Fruit fly (Drosophila melanogaster) whole organism, embryonic: ENCODE data around the gene dhd.
A peak's percentile ranks its signal among the peaks of the same experiment; 100 is the strongest.

Source experiments
- Bgb ChIP-seq: fragments of 200-800 bp; sonication (Bioruptor generic); IDR thresholded peaks from 2 replicates; pipeline ENCODE4 v1.3.6; 2022; ENCODE audit warnings: missing biosample characterization, missing genetic modification characterization; ENCODE audit not compliant: partially characterized antibody
- CG11085 ChIP-seq: fragments of 200-800 bp; sonication (Bioruptor generic); IDR thresholded peaks from 2 replicates; pipeline ENCODE4 v1.3.6; 2022; ENCODE audit warnings: missing biosample characterization, missing genetic modification characterization
- CG13287 ChIP-seq: fragments of 200-800 bp; sonication (Bioruptor generic); IDR thresholded peaks from 2 replicates; pipeline ENCODE4 v1.3.6; 2022; ENCODE audit warnings: missing biosample characterization, missing genetic modification characterization; ENCODE audit not compliant: partially characterized antibody
- CG13424 ChIP-seq: fragments of 200-800 bp; sonication (Bioruptor generic); optimal IDR thresholded peaks from 2 replicates; lab custom pipeline; 2019; ENCODE audit warnings: missing biosample characterization, mild to moderate bottlenecking, missing genetic modification characterization, moderate library complexity
- CG14860 ChIP-seq: fragments of 200-800 bp; sonication (Bioruptor generic); IDR thresholded peaks from 3 replicates; pipeline ENCODE4 v1.3.6; 2022; ENCODE audit warnings: missing biosample characterization, missing genetic modification characterization; ENCODE audit not compliant: partially characterized antibody
- CG15073 ChIP-seq: fragments of 200-800 bp; sonication (Bioruptor generic); optimal IDR thresholded peaks from 2 replicates; lab custom pipeline; 2016; ENCODE audit warnings: missing biosample characterization, missing genetic modification characterization
- CG17361 ChIP-seq: fragments of 200-800 bp; sonication (Bioruptor generic); IDR thresholded peaks from 3 replicates; pipeline ENCODE4 v1.3.6; 2022; ENCODE audit warnings: missing biosample characterization, missing genetic modification characterization
- CG2202 ChIP-seq: fragments of 200-800 bp; sonication (Bioruptor generic); optimal IDR thresholded peaks from 2 replicates; lab custom pipeline; 2018; ENCODE audit warnings: missing biosample characterization, mild to moderate bottlenecking, missing genetic modification characterization
- CG3065 ChIP-seq: fragments of 200-800 bp; sonication (Bioruptor generic); optimal IDR thresholded peaks from 2 replicates; lab custom pipeline; 2016; ENCODE audit warnings: missing biosample characterization, missing genetic modification characterization
- CG32772 ChIP-seq: fragments of 200-800 bp; sonication (Bioruptor generic); IDR thresholded peaks from 2 replicates; pipeline ENCODE4 v1.3.6; 2022; ENCODE audit warnings: missing biosample characterization, missing genetic modification characterization
- CG33213 ChIP-seq: fragments of 200-800 bp; sonication (Bioruptor generic); optimal IDR thresholded peaks from 3 replicates; lab custom pipeline; 2016; ENCODE audit warnings: missing biosample characterization, missing genetic modification characterization
- CG3847 ChIP-seq: fragments of 200-800 bp; sonication (Bioruptor generic); IDR thresholded peaks from 2 replicates; pipeline ENCODE4 v1.3.6; 2022; ENCODE audit warnings: missing biosample characterization, missing genetic modification characterization
- CG43689 ChIP-seq: fragments of 200-800 bp; sonication (Bioruptor generic); IDR thresholded peaks from 2 replicates; pipeline ENCODE4 v1.3.6; 2022; ENCODE audit warnings: missing biosample characterization, missing genetic modification characterization
- CG8290 ChIP-seq, 3 experiments: fragments of 200-800 bp; sonication (Bioruptor generic); optimal IDR thresholded peaks; 2 replicates each; lab custom pipeline; 2016 to 2019; ENCODE audit warnings: missing biosample characterization in 3 of 3, missing genetic modification characterization in 3 of 3, mild to moderate bottlenecking in 2 of 3, moderate library complexity in 1 of 3
- CTCF ChIP-seq: fragments of 200-800 bp; sonication (Bioruptor generic); optimal IDR thresholded peaks from 2 replicates; lab custom pipeline; 2017; ENCODE audit warnings: missing biosample characterization, mild to moderate bottlenecking, missing genetic modification characterization, moderate library complexity
- CoRest ChIP-seq: fragments of 200-800 bp; sonication (Bioruptor generic); optimal IDR thresholded peaks from 3 replicates; lab custom pipeline; 2018; ENCODE audit warnings: missing biosample characterization, mild to moderate bottlenecking, missing genetic modification characterization, moderate library complexity
- CrebB ChIP-seq: fragments of 200-800 bp; sonication (Bioruptor generic); optimal IDR thresholded peaks from 3 replicates; lab custom pipeline; 2018; ENCODE audit warnings: missing biosample characterization, mild to moderate bottlenecking, missing genetic modification characterization
- D19A ChIP-seq: fragments of 200-800 bp; optimal IDR thresholded peaks from 3 replicates; lab custom pipeline; 2019; ENCODE audit warnings: missing biosample characterization, mild to moderate bottlenecking, missing genetic modification characterization, moderate library complexity
- D19B ChIP-seq: fragments of 200-800 bp; sonication (Bioruptor generic); optimal IDR thresholded peaks from 2 replicates; lab custom pipeline; 2017; ENCODE audit warnings: missing biosample characterization, mild to moderate bottlenecking, missing genetic modification characterization
- Dad ChIP-seq: fragments of 200-800 bp; sonication (Bioruptor generic); optimal IDR thresholded peaks from 3 replicates; lab custom pipeline; 2016; ENCODE audit warnings: missing biosample characterization, missing genetic modification characterization
- Deaf1 ChIP-seq: fragments of 200-800 bp; optimal IDR thresholded peaks from 3 replicates; lab custom pipeline; 2019; ENCODE audit warnings: missing biosample characterization, mild to moderate bottlenecking, missing genetic modification characterization, moderate library complexity
- Dll ChIP-seq: fragments of 200-800 bp; sonication (Bioruptor generic); IDR thresholded peaks from 4 replicates; pipeline ENCODE4 v1.3.6; 2022; ENCODE audit warnings: missing biosample characterization, missing genetic modification characterization; ENCODE audit not compliant: partially characterized antibody
- Ets97D ChIP-seq: fragments of 200-800 bp; sonication (Bioruptor generic); optimal IDR thresholded peaks from 3 replicates; lab custom pipeline; 2016; ENCODE audit warnings: missing biosample characterization, missing genetic modification characterization
- HLH4C ChIP-seq: fragments of 200-800 bp; sonication (Bioruptor generic); IDR thresholded peaks from 3 replicates; pipeline ENCODE4 v1.3.6; 2022; ENCODE audit warnings: missing biosample characterization, missing genetic modification characterization; ENCODE audit not compliant: partially characterized antibody
- MBD-R2 ChIP-seq: fragments of 200-800 bp; sonication (Bioruptor generic); IDR thresholded peaks from 2 replicates; pipeline ENCODE4 v1.3.6; 2022; ENCODE audit warnings: missing biosample characterization, missing genetic modification characterization
- MESR4 ChIP-seq: fragments of 200-800 bp; sonication (Bioruptor generic); optimal IDR thresholded peaks from 2 replicates; lab custom pipeline; 2018; ENCODE audit warnings: missing biosample characterization, mild to moderate bottlenecking, missing genetic modification characterization, moderate library complexity
- Med ChIP-seq: fragments of 200-800 bp; sonication (Bioruptor generic); peaks from one replicate; lab custom pipeline; 2016; ENCODE audit warnings: missing biosample characterization, missing genetic modification characterization, mild to moderate bottlenecking, inconsistent platforms, moderate library complexity
- Mes4 ChIP-seq: fragments of 200-800 bp; sonication (Bioruptor generic); optimal IDR thresholded peaks from 2 replicates; lab custom pipeline; 2016; ENCODE audit warnings: missing biosample characterization, missing genetic modification characterization
- Myb ChIP-seq: fragments of 200-800 bp; sonication (Bioruptor generic); optimal IDR thresholded peaks from 2 replicates; lab custom pipeline; 2016; ENCODE audit warnings: missing biosample characterization, missing genetic modification characterization
- PHDP ChIP-seq: fragments of 200-800 bp; sonication (Bioruptor generic); optimal IDR thresholded peaks from 3 replicates; lab custom pipeline; 2018; ENCODE audit warnings: missing biosample characterization, mild to moderate bottlenecking, missing genetic modification characterization, moderate library complexity
- Pdp1 ChIP-seq, 2 experiments: fragments of 200-800 bp; sonication (Bioruptor generic); optimal IDR thresholded peaks; 3 replicates each; lab custom pipeline; 2016; ENCODE audit warnings: missing biosample characterization in 2 of 2, missing genetic modification characterization in 2 of 2, mild to moderate bottlenecking in 1 of 2, moderate library complexity in 1 of 2
- Sry-δ ChIP-seq: fragments of 200-800 bp; sonication (Bioruptor generic); optimal IDR thresholded peaks from 2 replicates; lab custom pipeline; 2016; ENCODE audit warnings: missing biosample characterization, missing genetic modification characterization
- ac ChIP-seq: fragments of 200-800 bp; sonication (Bioruptor generic); optimal IDR thresholded peaks from 3 replicates; lab custom pipeline; 2017; ENCODE audit warnings: missing biosample characterization, mild to moderate bottlenecking, missing genetic modification characterization
- al ChIP-seq: fragments of 200-800 bp; sonication (Bioruptor generic); IDR thresholded peaks from 2 replicates; pipeline ENCODE4 v1.3.6; 2022; ENCODE audit warnings: missing biosample characterization, missing genetic modification characterization
- amos ChIP-seq: fragments of 200-800 bp; sonication (Bioruptor generic); IDR thresholded peaks from 2 replicates; pipeline ENCODE4 v1.3.6; 2022; ENCODE audit warnings: missing biosample characterization, missing genetic modification characterization; ENCODE audit not compliant: partially characterized antibody
- br ChIP-seq: fragments of >200 bp; optimal IDR thresholded peaks from 2 replicates; lab custom pipeline; 2017
- cwo ChIP-seq: fragments of 200-800 bp; sonication (Bioruptor generic); optimal IDR thresholded peaks from 3 replicates; lab custom pipeline; 2017; ENCODE audit warnings: missing biosample characterization, missing genetic modification characterization, mild to moderate bottlenecking, moderate library complexity, missing genetic modification reagents
- fd96Cb ChIP-seq: fragments of 200-800 bp; sonication (Bioruptor generic); optimal IDR thresholded peaks from 2 replicates; lab custom pipeline; 2018; ENCODE audit warnings: missing biosample characterization, mild to moderate bottlenecking, missing genetic modification characterization, moderate library complexity
- gce ChIP-seq: fragments of 200-800 bp; sonication (Bioruptor generic); IDR thresholded peaks from 3 replicates; pipeline ENCODE4 v1.3.6; 2022; ENCODE audit warnings: missing biosample characterization, missing genetic modification characterization
- inv ChIP-seq: fragments of 200-800 bp; sonication (Bioruptor generic); IDR thresholded peaks from 2 replicates; pipeline ENCODE4 v1.3.6; 2022; ENCODE audit warnings: missing biosample characterization, missing genetic modification characterization; ENCODE audit not compliant: partially characterized antibody
- jing ChIP-seq: fragments of 200-800 bp; sonication (Bioruptor generic); optimal IDR thresholded peaks from 2 replicates; lab custom pipeline; 2018; ENCODE audit warnings: missing biosample characterization, mild to moderate bottlenecking, missing genetic modification characterization
- org-1 ChIP-seq: fragments of 200-800 bp; sonication (Bioruptor generic); optimal IDR thresholded peaks from 2 replicates; lab custom pipeline; 2017; ENCODE audit warnings: missing biosample characterization, missing genetic modification characterization
- p53 ChIP-seq: fragments of 200-800 bp; sonication (Bioruptor generic); optimal IDR thresholded peaks from 2 replicates; lab custom pipeline; 2016; ENCODE audit warnings: missing biosample characterization, missing genetic modification characterization
- pzg ChIP-seq: fragments of 200-800 bp; sonication (Bioruptor generic); optimal IDR thresholded peaks from 3 replicates; lab custom pipeline; 2018; ENCODE audit warnings: missing biosample characterization, mild to moderate bottlenecking, missing genetic modification characterization, moderate library complexity
- shn ChIP-seq: fragments of 200-800 bp; sonication (Bioruptor generic); optimal IDR thresholded peaks from 3 replicates; lab custom pipeline; 2016; ENCODE audit warnings: missing biosample characterization, missing genetic modification characterization
- trem ChIP-seq: fragments of 200-800 bp; optimal IDR thresholded peaks from 3 replicates; lab custom pipeline; 2019; ENCODE audit warnings: missing biosample characterization, mild to moderate bottlenecking, missing genetic modification characterization, moderate library complexity
- unc-4 ChIP-seq: fragments of 200-800 bp; sonication (Bioruptor generic); IDR thresholded peaks from 2 replicates; pipeline ENCODE4 v1.3.6; 2022; ENCODE audit warnings: missing biosample characterization, missing genetic modification characterization; ENCODE audit not compliant: partially characterized antibody

Gene dhd

DNA sequence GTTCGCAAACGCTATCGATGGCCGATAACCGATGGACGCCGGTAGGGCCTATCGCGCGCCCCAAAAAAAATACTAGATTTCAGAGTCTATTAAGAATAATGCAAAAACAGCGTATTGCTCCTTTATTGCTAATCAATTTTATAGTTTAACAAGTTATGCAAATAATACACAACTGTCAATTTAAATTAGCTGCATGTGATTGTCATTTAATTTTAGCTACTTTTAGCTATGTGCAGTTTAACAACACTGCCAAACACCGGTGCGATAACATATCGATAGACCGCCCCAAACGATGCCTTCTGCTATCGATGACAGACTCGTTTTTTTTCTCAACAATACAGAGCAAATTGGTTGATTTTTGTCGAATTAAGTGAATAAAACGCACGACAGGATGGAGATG is 3.0 kb upstream of the dhd start, which contains the start of the genes Cdk7 and snf (continued):
- peak; percentile 92 for TF ChIP-seq HLH4C

DNA sequence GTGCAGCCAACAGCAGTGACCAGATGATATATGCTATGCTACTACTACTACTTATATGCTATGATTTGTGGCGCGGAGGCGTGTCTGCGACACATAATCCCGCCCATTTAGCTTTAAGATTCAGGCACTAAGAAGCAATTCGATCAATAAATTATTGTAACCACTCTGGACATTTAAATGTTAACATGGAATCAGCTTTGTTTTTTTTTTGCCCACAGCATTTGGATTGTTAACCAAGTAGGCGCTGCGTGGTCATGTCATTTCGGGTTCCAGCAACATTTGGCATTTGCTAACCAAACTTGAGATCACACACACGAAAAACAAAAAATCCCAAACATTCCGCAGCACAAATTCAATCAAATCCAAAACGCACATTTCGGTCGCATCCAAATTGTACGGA is 987 bp downstream of the dhd start, which contains the start of gene CG4198:
Gene CG4198, plus strand, starts transcription at position 301 of the 400 bp plus-strand sequence.
- no peak for TF ChIP-seq org-1 (GFP tag; lab: Kevin White, UChicago)
- no peak for TF ChIP-seq CrebB (tag; lab: Kevin White, UChicago)
- no peak for TF ChIP-seq ac (GFP tag; lab: Kevin White, UChicago)
- no peak for TF ChIP-seq PHDP
- no peak for TF ChIP-seq CG43689 (GFP tag; lab: Robert Waterston, UW)
- TF ChIP-seq CG3065: no peak
- no peak for TF ChIP-seq CG17361
- no peak for TF ChIP-seq p53
- TF ChIP-seq D19A: no peak
- TF ChIP-seq, all 482 proteins: peak for 0

DNA sequence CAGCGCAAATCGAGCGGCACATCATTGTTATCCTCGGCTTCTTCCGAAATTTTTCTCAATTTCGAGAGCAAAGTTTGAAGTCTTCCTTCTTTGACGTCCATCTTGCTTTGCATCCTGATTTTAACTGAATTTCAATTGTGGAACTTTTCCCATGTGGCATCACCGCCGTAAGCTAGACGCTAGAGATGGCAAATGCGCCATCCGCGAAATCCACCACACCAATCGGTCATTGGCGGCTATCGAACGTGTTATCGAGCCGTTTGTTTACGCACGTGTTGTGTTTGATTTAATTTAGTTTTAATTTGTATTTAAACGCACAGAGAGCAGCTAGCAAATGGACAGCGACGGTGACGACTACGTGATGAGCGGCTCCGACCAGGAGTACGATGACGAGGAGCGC is 5.2 kb downstream of the dhd start, which contains the start of the genes CG15930 and Sas10:
Gene CG15930, minus strand, starts transcription at position 126 of the 400 bp plus-strand sequence.
Gene Sas10, plus strand, starts transcription at position 240 of the 400 bp plus-strand sequence.
- peak; percentile 56; the same call in 1 of the 2 replicates for TF ChIP-seq CG13287 (GFP tag; lab: Robert Waterston, UW)
- peak; percentile 20; the same call in 1 of the 2 replicates for TF ChIP-seq inv (GFP tag; lab: Robert Waterston, UW)
- peak; percentile 56 for TF ChIP-seq pzg (GFP tag; lab: Kevin White, UChicago)
- no peak for TF ChIP-seq shn (GFP tag; lab: Kevin White, UChicago)
- peak; percentile 49; the same call in 1 of the 2 replicates for TF ChIP-seq amos
- TF ChIP-seq CrebB (tag; lab: Kevin White, UChicago): no peak
- no peak for TF ChIP-seq CG2202 (tag; lab: Kevin White, UChicago)
- peak; percentile 16 for TF ChIP-seq cwo (GFP tag; lab: Kevin White, UChicago)
- peak; percentile 64 for TF ChIP-seq Ets97D (GFP tag; lab: Kevin White, UChicago)
- TF ChIP-seq CG3847 (GFP tag; lab: Robert Waterston, UW): no peak
- TF ChIP-seq CG33213 (GFP tag; lab: Kevin White, UChicago): peak; percentile 5
- 0 out of 2 replicates have a peak, but pooled peaks have one; percentile 27 for TF ChIP-seq unc-4 (GFP tag; lab: Robert Waterston, UW)
- no peak for TF ChIP-seq Deaf1 (tag; lab: Kevin White, UChicago)
- TF ChIP-seq CoRest: peak; percentile 20
- TF ChIP-seq CG11085 (GFP tag; lab: Robert Waterston, UW): no peak
- no peak for TF ChIP-seq fd96Cb (tag; lab: Kevin White, UChicago)
- TF ChIP-seq Sry-δ (GFP tag; lab: Kevin White, UChicago): peak; percentile 79
- TF ChIP-seq CG8290 (GFP tag; optimal IDR thresholded peaks at IDR 0.05; lab: Kevin White, UChicago): peak; percentile 60
- peak in 1 of 2 experiments; percentile 3 for TF ChIP-seq CG8290 (tag; optimal IDR thresholded peaks at IDR 0.05; lab: Kevin White, UChicago)
- no peak for TF ChIP-seq br (lab: Kevin White, UChicago)
- no peak for TF ChIP-seq gce
- no peak for TF ChIP-seq D19B (GFP tag; lab: Kevin White, UChicago)
- TF ChIP-seq CG14860 (GFP tag; lab: Robert Waterston, UW): peak; percentile 13; the same call in 1 of the 3 replicates
- no peak for TF ChIP-seq Dad (GFP tag; lab: Kevin White, UChicago)
- TF ChIP-seq trem (tag; lab: Kevin White, UChicago): peak; percentile 27
- TF ChIP-seq Bgb (GFP tag; lab: Robert Waterston, UW): peak; percentile 47; the same call in 1 of the 2 replicates
- peak; percentile 23; the same call in 1 of the 4 replicates for TF ChIP-seq Dll
- no peak for TF ChIP-seq Mes4 (GFP tag; lab: Kevin White, UChicago)
- TF ChIP-seq CTCF: no peak
- TF ChIP-seq CG13424 (tag; lab: Kevin White, UChicago): no peak
- TF ChIP-seq Med (GFP tag; lab: Kevin White, UChicago): peak; percentile 20
- TF ChIP-seq ac (GFP tag; lab: Kevin White, UChicago): no peak
- TF ChIP-seq jing: no peak
- TF ChIP-seq Pdp1 (GFP tag; optimal IDR thresholded peaks at IDR 0.05; lab: Kevin White, UChicago): no peak
- TF ChIP-seq CG15073 (GFP tag; lab: Kevin White, UChicago): no peak
- peak; percentile 63 for TF ChIP-seq MBD-R2 (GFP tag; lab: Robert Waterston, UW)
- TF ChIP-seq MESR4 (GFP tag; lab: Kevin White, UChicago): peak; percentile 42
- TF ChIP-seq Myb (GFP tag; lab: Kevin White, UChicago): peak; percentile 67
- no peak for TF ChIP-seq al (GFP tag; lab: Robert Waterston, UW)
- no peak for TF ChIP-seq CG32772
